Fruit fly (Drosophila melanogaster) whole organism, embryonic: ENCODE data around the gene Cby.

Experiments
- Blimp-1 ChIP-seq: fragments of 200-800 bp; sonication (Bioruptor generic); optimal IDR thresholded peaks from 3 replicates; lab custom pipeline; 2018; ENCODE audit warnings: missing biosample characterization, missing genetic modification characterization, mild to moderate bottlenecking, moderate library complexity, missing genetic modification reagents
- CG1233 ChIP-seq: fragments of 200-800 bp; sonication (Bioruptor generic); optimal IDR thresholded peaks from 4 replicates; lab custom pipeline; 2018; ENCODE audit warnings: missing biosample characterization, mild to moderate bottlenecking, missing genetic modification characterization
- CG14965 ChIP-seq: fragments of 200-800 bp; sonication (Bioruptor generic); optimal IDR thresholded peaks from 2 replicates; lab custom pipeline; 2016; ENCODE audit warnings: missing biosample characterization, missing genetic modification characterization, borderline replicate concordance
- CG15011 ChIP-seq: fragments of 200-800 bp; sonication (Bioruptor generic); optimal IDR thresholded peaks from 3 replicates; lab custom pipeline; 2018; ENCODE audit warnings: missing biosample characterization, mild to moderate bottlenecking, missing genetic modification characterization
- CG15073 ChIP-seq: fragments of 200-800 bp; sonication (Bioruptor generic); optimal IDR thresholded peaks from 2 replicates; lab custom pipeline; 2016; ENCODE audit warnings: missing biosample characterization, missing genetic modification characterization
- CG1529 ChIP-seq: fragments of 200-800 bp; sonication (Bioruptor generic); optimal IDR thresholded peaks from 3 replicates; lab custom pipeline; 2018; ENCODE audit warnings: missing biosample characterization, missing genetic modification characterization
- CG2116 ChIP-seq: fragments of 200-800 bp; sonication (Bioruptor generic); optimal IDR thresholded peaks from 3 replicates; lab custom pipeline; 2018; ENCODE audit warnings: missing biosample characterization, mild to moderate bottlenecking, missing genetic modification characterization
- CG2678 ChIP-seq: fragments of 200-800 bp; sonication (Bioruptor generic); optimal IDR thresholded peaks from 3 replicates; lab custom pipeline; 2019; ENCODE audit warnings: missing biosample characterization, mild to moderate bottlenecking, missing genetic modification characterization, moderate library complexity
- CG3163 ChIP-seq: fragments of 200-800 bp; sonication (Bioruptor generic); optimal IDR thresholded peaks from 3 replicates; lab custom pipeline; 2016; ENCODE audit warnings: missing biosample characterization, missing genetic modification characterization
- CG3281 ChIP-seq: fragments of 200-800 bp; sonication (Bioruptor generic); optimal IDR thresholded peaks from 3 replicates; lab custom pipeline; 2017; ENCODE audit warnings: missing biosample characterization, mild to moderate bottlenecking, missing genetic modification characterization
- CG34422 ChIP-seq: fragments of 200-800 bp; sonication (Bioruptor generic); IDR thresholded peaks from 3 replicates; pipeline ENCODE4 v1.3.6; 2022; ENCODE audit warnings: missing biosample characterization, missing genetic modification characterization
- CG4328 ChIP-seq: fragments of 200-800 bp; sonication (Bioruptor generic); optimal IDR thresholded peaks from 3 replicates; lab custom pipeline; 2017; ENCODE audit warnings: missing biosample characterization, missing genetic modification reagents, missing genetic modification characterization
- CG4360 ChIP-seq: fragments of 200-800 bp; sonication (Bioruptor generic); IDR thresholded peaks from 2 replicates; pipeline ENCODE4 v1.3.6; 2022; ENCODE audit warnings: missing biosample characterization, missing genetic modification characterization
- CG7987 ChIP-seq: fragments of 200-800 bp; sonication (Bioruptor generic); optimal IDR thresholded peaks from 2 replicates; lab custom pipeline; 2018; ENCODE audit warnings: missing biosample characterization, mild to moderate bottlenecking, missing genetic modification characterization, moderate library complexity
- CG8944 ChIP-seq: fragments of 200-800 bp; sonication (Bioruptor generic); optimal IDR thresholded peaks from 3 replicates; lab custom pipeline; 2016; ENCODE audit warnings: missing biosample characterization, missing genetic modification characterization
- D19B ChIP-seq: fragments of 200-800 bp; sonication (Bioruptor generic); optimal IDR thresholded peaks from 2 replicates; lab custom pipeline; 2017; ENCODE audit warnings: missing biosample characterization, mild to moderate bottlenecking, missing genetic modification characterization
- Dref ChIP-seq: fragments of 200-800 bp; sonication (Bioruptor generic); IDR thresholded peaks from 2 replicates; pipeline ENCODE4 v1.3.6; 2022; ENCODE audit warnings: missing biosample characterization, missing genetic modification characterization
- Eip74EF ChIP-seq, 2 experiments: fragments of 200-800 bp in 1 of 2; fragments of >200 bp in 1 of 2; sonication (Bioruptor generic) in 1 of 2; optimal IDR thresholded peaks; 2 replicates each; lab custom pipeline; 2017 to 2019; ENCODE audit warnings: missing biosample characterization in 2 of 2, missing genetic modification characterization in 2 of 2, mild to moderate bottlenecking in 1 of 2, moderate library complexity in 1 of 2
- Fer3 ChIP-seq: fragments of 200-800 bp; sonication (Bioruptor generic); optimal IDR thresholded peaks from 2 replicates; lab custom pipeline; 2018; ENCODE audit warnings: missing biosample characterization, mild to moderate bottlenecking, missing genetic modification characterization, moderate library complexity
- HHEX ChIP-seq: fragments of 200-800 bp; sonication (Bioruptor generic); optimal IDR thresholded peaks from 3 replicates; lab custom pipeline; 2017; ENCODE audit warnings: missing biosample characterization, mild to moderate bottlenecking, missing genetic modification characterization, missing genetic modification reagents
- Hmr ChIP-seq: fragments of 200-800 bp; sonication (Bioruptor generic); optimal IDR thresholded peaks from 3 replicates; lab custom pipeline; 2017; ENCODE audit warnings: mild to moderate bottlenecking, missing biosample characterization, missing genetic modification reagents, missing genetic modification characterization
- Mad ChIP-seq: fragments of 200-800 bp; sonication (Bioruptor generic); optimal IDR thresholded peaks from 2 replicates; lab custom pipeline; 2016; ENCODE audit warnings: missing biosample characterization, missing genetic modification characterization
- Optix ChIP-seq: fragments of 200-800 bp; sonication (Bioruptor generic); IDR thresholded peaks from 3 replicates; pipeline ENCODE4 v1.3.6; 2022; ENCODE audit warnings: missing biosample characterization, missing genetic modification characterization
- Pdp1 ChIP-seq, 2 experiments: fragments of 200-800 bp; sonication (Bioruptor generic); optimal IDR thresholded peaks; 3 replicates each; lab custom pipeline; 2016; ENCODE audit warnings: missing biosample characterization in 2 of 2, missing genetic modification characterization in 2 of 2, mild to moderate bottlenecking in 1 of 2, moderate library complexity in 1 of 2
- Poxn ChIP-seq: fragments of 200-800 bp; sonication (Bioruptor generic); IDR thresholded peaks from 2 replicates; pipeline ENCODE4 v1.3.6; 2022; ENCODE audit warnings: missing biosample characterization, missing genetic modification characterization
- Sox102F ChIP-seq: fragments of 200-800 bp; sonication (Bioruptor generic); optimal IDR thresholded peaks from 2 replicates; lab custom pipeline; 2018; ENCODE audit warnings: missing biosample characterization, mild to moderate bottlenecking, missing genetic modification characterization, moderate library complexity
- Sry-δ ChIP-seq: fragments of 200-800 bp; sonication (Bioruptor generic); optimal IDR thresholded peaks from 2 replicates; lab custom pipeline; 2016; ENCODE audit warnings: missing biosample characterization, missing genetic modification characterization
- Trl ChIP-seq, 3 experiments: fragments of >200 bp in 2 of 3; fragments of 200-800 bp in 1 of 3; sonication (Bioruptor generic) in 1 of 3; optimal IDR thresholded peaks; 2 replicates in 1 of 3; 3 replicates in 2 of 3; lab custom pipeline; 2016 to 2017; ENCODE audit warnings: missing biosample characterization in 1 of 3, missing genetic modification characterization in 1 of 3
- amos ChIP-seq: fragments of 200-800 bp; sonication (Bioruptor generic); IDR thresholded peaks from 2 replicates; pipeline ENCODE4 v1.3.6; 2022; ENCODE audit warnings: missing biosample characterization, missing genetic modification characterization; ENCODE audit not compliant: partially characterized antibody
- aop ChIP-seq: fragments of 200-800 bp; sonication (Bioruptor generic); IDR thresholded peaks from 2 replicates; pipeline ENCODE4 v1.3.6; 2022; ENCODE audit warnings: missing biosample characterization, missing genetic modification characterization
- ara ChIP-seq: fragments of 200-800 bp; sonication (Bioruptor generic); IDR thresholded peaks from 2 replicates; pipeline ENCODE4 v1.3.6; 2022; ENCODE audit warnings: missing biosample characterization, missing genetic modification characterization
- bigmax ChIP-seq: fragments of 200-800 bp; sonication (Bioruptor generic); optimal IDR thresholded peaks from 2 replicates; lab custom pipeline; 2018; ENCODE audit warnings: missing biosample characterization, mild to moderate bottlenecking, missing genetic modification characterization
- dmrt11E ChIP-seq: fragments of 200-800 bp; sonication (Bioruptor generic); optimal IDR thresholded peaks from 3 replicates; lab custom pipeline; 2018; ENCODE audit warnings: missing biosample characterization, mild to moderate bottlenecking, missing genetic modification characterization, moderate library complexity
- ewg ChIP-seq: fragments of 200-800 bp; sonication (Bioruptor generic); optimal IDR thresholded peaks from 3 replicates; lab custom pipeline; 2017; ENCODE audit warnings: mild to moderate bottlenecking, missing biosample characterization, missing genetic modification reagents, missing genetic modification characterization
- gcm ChIP-seq: fragments of 200-800 bp; sonication (Bioruptor generic); optimal IDR thresholded peaks from 2 replicates; lab custom pipeline; 2019; ENCODE audit warnings: missing biosample characterization, mild to moderate bottlenecking, missing genetic modification characterization, moderate library complexity
- gem ChIP-seq: fragments of 200-800 bp; sonication (Bioruptor generic); optimal IDR thresholded peaks from 2 replicates; lab custom pipeline; 2019; ENCODE audit warnings: missing biosample characterization, mild to moderate bottlenecking, missing genetic modification characterization, moderate library complexity
- jing ChIP-seq: fragments of 200-800 bp; sonication (Bioruptor generic); optimal IDR thresholded peaks from 2 replicates; lab custom pipeline; 2018; ENCODE audit warnings: missing biosample characterization, mild to moderate bottlenecking, missing genetic modification characterization
- luna ChIP-seq: fragments of 200-800 bp; sonication (Bioruptor generic); optimal IDR thresholded peaks from 2 replicates; lab custom pipeline; 2016; ENCODE audit warnings: missing biosample characterization, missing genetic modification characterization
- mirr ChIP-seq: fragments of 200-800 bp; sonication (Bioruptor generic); optimal IDR thresholded peaks from 3 replicates; lab custom pipeline; 2018; ENCODE audit warnings: missing biosample characterization, mild to moderate bottlenecking, missing genetic modification characterization
- run ChIP-seq: fragments of 200-800 bp; sonication (Bioruptor generic); optimal IDR thresholded peaks from 3 replicates; lab custom pipeline; 2018; ENCODE audit warnings: missing biosample characterization, mild to moderate bottlenecking, missing genetic modification characterization
- slbo ChIP-seq: fragments of 200-800 bp; sonication (Bioruptor generic); IDR thresholded peaks from 2 replicates; pipeline ENCODE4 v1.3.6; 2022; ENCODE audit warnings: missing biosample characterization, missing genetic modification characterization
- sr ChIP-seq: fragments of 200-800 bp; sonication (Bioruptor generic); IDR thresholded peaks from 3 replicates; pipeline ENCODE4 v1.3.6; 2022; ENCODE audit warnings: missing biosample characterization, missing genetic modification characterization
- stc ChIP-seq: fragments of 200-800 bp; sonication (Bioruptor generic); IDR thresholded peaks from 2 replicates; pipeline ENCODE4 v1.3.6; 2022; ENCODE audit warnings: missing biosample characterization, missing genetic modification characterization
- trh ChIP-seq: fragments of 200-800 bp; sonication (Bioruptor generic); optimal IDR thresholded peaks from 2 replicates; lab custom pipeline; 2016; ENCODE audit warnings: missing biosample characterization, missing genetic modification characterization
- ttk ChIP-seq: fragments of 200-800 bp; sonication (Bioruptor generic); IDR thresholded peaks from 2 replicates; pipeline ENCODE4 v2.1.2; 2022; ENCODE audit warnings: missing biosample characterization, missing genetic modification characterization
- unpg ChIP-seq: fragments of 200-800 bp; sonication (Bioruptor generic); optimal IDR thresholded peaks from 3 replicates; lab custom pipeline; 2018; ENCODE audit warnings: missing biosample characterization, mild to moderate bottlenecking, missing genetic modification characterization, moderate library complexity
- vnd ChIP-seq: fragments of 200-800 bp; sonication (Bioruptor generic); IDR thresholded peaks from 3 replicates; pipeline ENCODE4 v1.3.6; 2022; ENCODE audit warnings: missing biosample characterization, missing genetic modification characterization; ENCODE audit not compliant: partially characterized antibody
- vvl ChIP-seq: fragments of 200-800 bp; sonication (Bioruptor generic); IDR thresholded peaks from 2 replicates; pipeline ENCODE4 v1.3.6; 2022; ENCODE audit warnings: missing biosample characterization, missing genetic modification characterization
- zen2 ChIP-seq: fragments of 200-800 bp; sonication (Bioruptor generic); IDR thresholded peaks from 3 replicates; pipeline ENCODE4 v1.3.6; 2022; ENCODE audit warnings: missing biosample characterization, missing genetic modification characterization; ENCODE audit not compliant: partially characterized antibody
- zf30C ChIP-seq: fragments of 200-800 bp; sonication (Bioruptor generic); optimal IDR thresholded peaks from 3 replicates; lab custom pipeline; 2018; ENCODE audit warnings: missing biosample characterization, mild to moderate bottlenecking, missing genetic modification characterization

Cby gene

DNA sequence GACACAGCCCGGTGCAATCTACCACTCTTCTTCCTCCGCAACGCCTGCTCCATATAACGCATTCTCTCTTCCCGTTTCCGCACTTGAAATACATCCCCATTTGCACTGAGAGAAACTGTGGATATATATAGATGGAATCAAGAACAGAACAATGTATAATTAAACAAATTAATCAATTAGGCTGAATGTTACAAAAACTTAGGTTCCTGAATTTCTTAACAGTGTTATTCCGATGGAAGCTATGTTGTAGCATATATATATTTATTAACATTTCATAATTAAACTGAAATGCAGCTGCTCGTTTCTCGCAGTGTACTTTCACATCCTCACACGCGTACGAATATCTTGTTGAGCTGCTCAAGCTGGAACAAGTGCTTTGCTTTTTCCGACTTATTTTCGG is 8.3 kb upstream of the Cby start (continued):
- no peak for TF ChIP-seq sr (GFP tag; lab: Robert Waterston, UW)
- TF ChIP-seq bigmax (GFP tag; lab: Kevin White, UChicago): no peak
- no peak for TF ChIP-seq mirr (GFP tag; lab: Kevin White, UChicago)
- peak; percentile 84 for TF ChIP-seq zf30C (GFP tag; lab: Kevin White, UChicago)
- TF ChIP-seq gcm (GFP tag; lab: Kevin White, UChicago): peak; percentile 68
- TF ChIP-seq CG34422: 0 out of 3 replicates have a peak, but pooled peaks have one; percentile 37
- TF ChIP-seq ara (GFP tag; lab: Robert Waterston, UW): peak; percentile 54; the same call in 1 of the 2 replicates
- TF ChIP-seq Poxn (GFP tag; lab: Robert Waterston, UW): no peak
- TF ChIP-seq CG3281: no peak
- peak; percentile 27 for TF ChIP-seq jing (GFP tag; lab: Kevin White, UChicago)
- peak; percentile 49 for TF ChIP-seq Blimp-1
- no peak for TF ChIP-seq run (tag; lab: Kevin White, UChicago)
- TF ChIP-seq CG4360 (GFP tag; lab: Robert Waterston, UW): no peak
- TF ChIP-seq CG2116 (GFP tag; lab: Kevin White, UChicago): peak; percentile 5
- no peak for TF ChIP-seq slbo (GFP tag; lab: Robert Waterston, UW)
- peak; percentile 85 for TF ChIP-seq dmrt11E (tag; lab: Kevin White, UChicago)
- TF ChIP-seq Eip74EF (GFP tag; optimal IDR thresholded peaks at IDR 0.05; lab: Kevin White, UChicago): peak in 1 of 2 experiments; percentile 37
- TF ChIP-seq trh (GFP tag; lab: Kevin White, UChicago): no peak
- TF ChIP-seq gem: peak; percentile 77
- TF ChIP-seq Hmr (GFP tag; lab: Kevin White, UChicago): no peak
- no peak for TF ChIP-seq amos (GFP tag; lab: Robert Waterston, UW)
- TF ChIP-seq luna (GFP tag; lab: Kevin White, UChicago): no peak
- peak; percentile 49 for TF ChIP-seq CG2678 (tag; lab: Kevin White, UChicago)
- TF ChIP-seq vnd: no peak
- TF ChIP-seq CG1529 (GFP tag; lab: Kevin White, UChicago): peak; percentile 40
- no peak for TF ChIP-seq CG7987 (GFP tag; lab: Kevin White, UChicago)
- no peak for TF ChIP-seq zen2 (GFP tag; lab: Robert Waterston, UW)
- TF ChIP-seq ewg: peak; percentile 30
- no peak for TF ChIP-seq CG8944 (GFP tag; lab: Kevin White, UChicago)
- TF ChIP-seq Optix (GFP tag; lab: Robert Waterston, UW): no peak
- TF ChIP-seq CG15011: no peak
- no peak for TF ChIP-seq Sry-δ (GFP tag; lab: Kevin White, UChicago)
- no peak for TF ChIP-seq Trl (optimal IDR thresholded peaks at IDR 0.05; lab: Kevin White, UChicago)
- no peak for TF ChIP-seq Trl (GFP tag; optimal IDR thresholded peaks at IDR 0.05; lab: Kevin White, UChicago)
- TF ChIP-seq Mad (GFP tag; lab: Kevin White, UChicago): peak; percentile 30
- no peak for TF ChIP-seq CG14965 (GFP tag; lab: Kevin White, UChicago)
- TF ChIP-seq Fer3 (tag; lab: Kevin White, UChicago): no peak
- TF ChIP-seq unpg: peak; percentile 57
- TF ChIP-seq ttk (GFP tag; lab: Robert Waterston, UW): no peak
- peak; percentile 12 to 34 for TF ChIP-seq Pdp1 (GFP tag; optimal IDR thresholded peaks at IDR 0.05; lab: Kevin White, UChicago)
- no peak for TF ChIP-seq Dref (GFP tag; lab: Robert Waterston, UW)
- peak; percentile 44; the same call in 1 of the 2 replicates for TF ChIP-seq vvl (GFP tag; lab: Robert Waterston, UW)
- TF ChIP-seq CG3163 (GFP tag; lab: Kevin White, UChicago): no peak
- TF ChIP-seq CG4328 (GFP tag; lab: Kevin White, UChicago): no peak
- TF ChIP-seq CG1233: no peak
- TF ChIP-seq aop: no peak
- TF ChIP-seq HHEX (GFP tag; lab: Kevin White, UChicago): peak; percentile 8
- TF ChIP-seq stc (GFP tag; lab: Robert Waterston, UW): no peak; the same call in 1 of the 2 replicates
- TF ChIP-seq D19B (GFP tag; lab: Kevin White, UChicago): no peak
- TF ChIP-seq CG15073: peak; percentile 34
- peak; percentile 57 for TF ChIP-seq Sox102F (GFP tag; lab: Kevin White, UChicago)
